Worm (Caenorhabditis elegans): Measurements from ENCODE around the gene Y60A3A.23.

Gene Y60A3A.23

DNA sequence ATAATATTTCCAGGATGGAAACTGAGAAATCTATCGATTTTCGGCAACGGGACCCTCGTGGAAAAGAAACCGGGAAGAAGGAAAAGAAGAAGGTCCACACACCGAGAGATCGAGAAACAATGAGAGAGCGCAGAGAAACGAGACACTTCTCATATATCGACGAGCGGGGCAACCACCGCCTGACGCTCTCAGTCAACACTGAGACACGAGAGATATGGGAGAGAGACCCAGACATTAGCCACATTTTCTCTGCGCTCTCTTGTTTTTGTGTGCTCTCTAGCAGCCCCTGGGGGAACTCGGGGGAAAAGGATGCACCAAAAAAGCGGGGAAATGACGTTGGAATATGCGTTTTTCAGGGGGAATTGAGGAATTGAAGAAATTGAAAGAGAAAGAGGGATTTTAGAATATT is 1.8 kb upstream of the Y60A3A.23 start:
- no peak for TF ChIP-seq ceh-88 (GFP tag; IDR thresholded peaks at IDR 0.05)
- TF ChIP-seq unc-30 (tag; optimal IDR thresholded peaks at IDR 0.05), result no peak
- TF ChIP-seq unc-62 (GFP tag; optimal IDR thresholded peaks at IDR 0.05), result no peak
- TF ChIP-seq nhr-20 (tag; optimal IDR thresholded peaks at IDR 0.05), result peak; percentile 75
- peak; percentile 17 for TF ChIP-seq zip-4 (GFP tag; optimal IDR thresholded peaks at IDR 0.05)
- TF ChIP-seq grh-1 (GFP tag; IDR thresholded peaks at IDR 0.05), result no peak
- no peak for TF ChIP-seq sptf-1 (tag; optimal IDR thresholded peaks at IDR 0.05)
- peak; percentile 91 for TF ChIP-seq egl-13 (tag; optimal IDR thresholded peaks at IDR 0.05)
- no peak for TF ChIP-seq ama-1 (optimal IDR thresholded peaks at IDR 0.05)
- no peak for TF ChIP-seq vab-15 (tag; optimal IDR thresholded peaks at IDR 0.05)
- no peak for TF ChIP-seq nhr-84 (tag; optimal IDR thresholded peaks at IDR 0.05)
- TF ChIP-seq ces-1 (GFP tag; optimal IDR thresholded peaks at IDR 0.05), result no peak
- TF ChIP-seq nhr-90 (tag; optimal IDR thresholded peaks at IDR 0.05; ENCODE audit: poor library complexity), result peak; percentile 8
- peak; percentile 8 for TF ChIP-seq F16B12.6 (tag; optimal IDR thresholded peaks at IDR 0.05)
- TF ChIP-seq snu-23 (GFP tag; optimal IDR thresholded peaks at IDR 0.05), result peak; percentile 82
- peak in 1 of 2 experiments; percentile 57 for TF ChIP-seq ztf-11 (tag; optimal IDR thresholded peaks at IDR 0.05)
- no peak for TF ChIP-seq Y116A8C.19 (tag; optimal IDR thresholded peaks at IDR 0.05; ENCODE audit: borderline replicate concordance)
- TF ChIP-seq mep-1 (tag; optimal IDR thresholded peaks at IDR 0.05), result peak; percentile 72
- TF ChIP-seq sup-37 (GFP tag; optimal IDR thresholded peaks at IDR 0.05), result no peak
- TF ChIP-seq lin-15B (tag; optimal IDR thresholded peaks at IDR 0.05), result no peak
- TF ChIP-seq ztf-4 (tag; optimal IDR thresholded peaks at IDR 0.05), result peak; percentile 78
- no peak for TF ChIP-seq hpl-2 (GFP tag; optimal IDR thresholded peaks at IDR 0.05)
- peak; percentile 68 for TF ChIP-seq skn-1 (tag; optimal IDR thresholded peaks at IDR 0.05)
- no peak for TF ChIP-seq hlh-17 (GFP tag; optimal IDR thresholded peaks at IDR 0.05; ENCODE audit: borderline replicate concordance)
- peak; percentile 84 for TF ChIP-seq rnt-1 (tag; optimal IDR thresholded peaks at IDR 0.05)
- peak; percentile 64 for TF ChIP-seq jun-1 (tag; optimal IDR thresholded peaks at IDR 0.05)
- TF ChIP-seq mdl-1 (tag; optimal IDR thresholded peaks at IDR 0.05), result peak in 1 of 2 experiments; percentile 78
- TF ChIP-seq dsc-1 (tag; optimal IDR thresholded peaks at IDR 0.05), result peak; percentile 77
- no peak for TF ChIP-seq ceh-8 (GFP tag; optimal IDR thresholded peaks at IDR 0.05)
- TF ChIP-seq tlp-1 (tag; optimal IDR thresholded peaks at IDR 0.05), result no peak
- TF ChIP-seq C04F5.9 (tag; optimal IDR thresholded peaks at IDR 0.05), result no peak
- no peak for TF ChIP-seq lir-3 (tag; optimal IDR thresholded peaks at IDR 0.05; ENCODE audit: poor library complexity)
- no peak for TF ChIP-seq zag-1 (tag; optimal IDR thresholded peaks at IDR 0.05)
- peak; percentile 53 for TF ChIP-seq C16A3.4 (tag; optimal IDR thresholded peaks at IDR 0.05)
- peak; percentile 84 for TF ChIP-seq tbx-2 (tag; optimal IDR thresholded peaks at IDR 0.05)
- peak; percentile 8 for TF ChIP-seq unc-130 (tag; optimal IDR thresholded peaks at IDR 0.05)
- peak; percentile 72 for TF ChIP-seq mab-9 (GFP tag; IDR thresholded peaks at IDR 0.05)
- peak; percentile 93 for TF ChIP-seq unc-86 (tag; optimal IDR thresholded peaks at IDR 0.05)
- peak in 2 of 3 experiments; percentile 48 to 49 for TF ChIP-seq dpl-1 (GFP tag; optimal IDR thresholded peaks at IDR 0.05)
- TF ChIP-seq elt-2 (tag; optimal IDR thresholded peaks at IDR 0.05), result no peak
- peak; percentile 86 for TF ChIP-seq swsn-7 (tag; optimal IDR thresholded peaks at IDR 0.05)
- TF ChIP-seq lin-35 (GFP tag; optimal IDR thresholded peaks at IDR 0.05), result peak; percentile 68
- TF ChIP-seq egl-27 (tag; optimal IDR thresholded peaks at IDR 0.05), result peak in 1 of 2 experiments; percentile 29
- TF ChIP-seq fkh-10 (GFP tag; optimal IDR thresholded peaks at IDR 0.05), result peak; percentile 35
- no peak for TF ChIP-seq C34B4.2 (tag; optimal IDR thresholded peaks at IDR 0.05)
- no peak for TF ChIP-seq elt-3 (tag; optimal IDR thresholded peaks at IDR 0.05)
- no peak for TF ChIP-seq pqm-1 (tag; optimal IDR thresholded peaks at IDR 0.05)
- peak; percentile 65 for TF ChIP-seq mef-2 (tag; optimal IDR thresholded peaks at IDR 0.05)
- TF ChIP-seq hlh-4 (tag; optimal IDR thresholded peaks at IDR 0.05), result no peak
- TF ChIP-seq irx-1 (tag; optimal IDR thresholded peaks at IDR 0.05), result peak; percentile 38
- peak; percentile 35 for TF ChIP-seq snpc-4 (tag; optimal IDR thresholded peaks at IDR 0.05)
- TF ChIP-seq lin-39 (tag; optimal IDR thresholded peaks at IDR 0.05), result peak; percentile 13
- TF ChIP-seq aly-2 (tag; optimal IDR thresholded peaks at IDR 0.05), result no peak

Data from whole organism, L1 larva.